Fruit fly (Drosophila melanogaster) whole organism, embryonic: ENCODE measurements around the gene Psf3.

Experiments
- Aef1 ChIP-seq: fragments of 200-800 bp; sonication (Bioruptor generic); IDR thresholded peaks from 3 replicates; pipeline ENCODE4 v1.3.6; 2022; ENCODE audit warnings: missing biosample characterization, missing genetic modification characterization
- B-H1 ChIP-seq: fragments of 200-800 bp; sonication (Bioruptor generic); IDR thresholded peaks from 3 replicates; pipeline ENCODE4 v1.3.6; 2022; ENCODE audit warnings: missing biosample characterization, missing genetic modification characterization
- CG10147 ChIP-seq: fragments of 200-800 bp; sonication (Bioruptor generic); optimal IDR thresholded peaks from 2 replicates; lab custom pipeline; 2019; ENCODE audit warnings: missing biosample characterization, mild to moderate bottlenecking, missing genetic modification characterization, moderate library complexity
- CG14667 ChIP-seq: fragments of 200-800 bp; sonication (Bioruptor generic); IDR thresholded peaks from 2 replicates; pipeline ENCODE4 v1.3.6; 2022; ENCODE audit warnings: missing biosample characterization, missing genetic modification characterization
- CG15601 ChIP-seq: fragments of 200-800 bp; sonication (Bioruptor generic); optimal IDR thresholded peaks from 3 replicates; lab custom pipeline; 2019; ENCODE audit warnings: missing biosample characterization, mild to moderate bottlenecking, missing genetic modification characterization, moderate library complexity
- CG16863 ChIP-seq: fragments of 200-800 bp; sonication (Bioruptor generic); optimal IDR thresholded peaks from 3 replicates; lab custom pipeline; 2016; ENCODE audit warnings: missing biosample characterization, missing genetic modification characterization
- CG17912 ChIP-seq: fragments of 200-800 bp; sonication (Bioruptor generic); optimal IDR thresholded peaks from 2 replicates; lab custom pipeline; 2018; ENCODE audit warnings: missing biosample characterization, mild to moderate bottlenecking, missing genetic modification characterization
- CG18599 ChIP-seq: fragments of 200-800 bp; sonication (Bioruptor generic); optimal IDR thresholded peaks from 3 replicates; lab custom pipeline; 2017; ENCODE audit warnings: missing biosample characterization, missing genetic modification characterization, mild to moderate bottlenecking, moderate library complexity, missing genetic modification reagents
- CG2202 ChIP-seq: fragments of 200-800 bp; sonication (Bioruptor generic); optimal IDR thresholded peaks from 2 replicates; lab custom pipeline; 2018; ENCODE audit warnings: missing biosample characterization, mild to moderate bottlenecking, missing genetic modification characterization
- CG4404 ChIP-seq: fragments of 200-800 bp; sonication (Bioruptor generic); IDR thresholded peaks from 2 replicates; pipeline ENCODE4 v1.3.6; 2022; ENCODE audit warnings: missing biosample characterization, missing genetic modification characterization
- CG5245 ChIP-seq: fragments of 200-800 bp; sonication (Bioruptor generic); optimal IDR thresholded peaks from 3 replicates; lab custom pipeline; 2016; ENCODE audit warnings: missing biosample characterization, missing genetic modification characterization
- CG7556 ChIP-seq: fragments of 200-800 bp; sonication (Bioruptor generic); optimal IDR thresholded peaks from 2 replicates; lab custom pipeline; 2017; ENCODE audit warnings: missing biosample characterization, mild to moderate bottlenecking, missing genetic modification characterization
- CG7786 ChIP-seq: fragments of 200-800 bp; sonication (Bioruptor generic); optimal IDR thresholded peaks from 2 replicates; lab custom pipeline; 2016; ENCODE audit warnings: missing biosample characterization, missing genetic modification characterization
- CG7963 ChIP-seq: fragments of 200-800 bp; sonication (Bioruptor generic); IDR thresholded peaks from 3 replicates; pipeline ENCODE4 v1.3.6; 2022; ENCODE audit warnings: missing biosample characterization, missing genetic modification characterization; ENCODE audit not compliant: partially characterized antibody
- CG8924 ChIP-seq: fragments of 200-800 bp; optimal IDR thresholded peaks from 3 replicates; lab custom pipeline; 2019; ENCODE audit warnings: missing biosample characterization, mild to moderate bottlenecking, missing genetic modification characterization, moderate library complexity
- CG9797 ChIP-seq: fragments of 200-800 bp; sonication (Bioruptor generic); optimal IDR thresholded peaks from 3 replicates; lab custom pipeline; 2018; ENCODE audit warnings: missing biosample characterization, mild to moderate bottlenecking, missing genetic modification characterization
- CoRest ChIP-seq: fragments of 200-800 bp; sonication (Bioruptor generic); optimal IDR thresholded peaks from 3 replicates; lab custom pipeline; 2018; ENCODE audit warnings: missing biosample characterization, mild to moderate bottlenecking, missing genetic modification characterization, moderate library complexity
- D ChIP-seq, 2 experiments: fragments of 200-800 bp in 1 of 2; fragments of >200 bp in 1 of 2; sonication (Bioruptor generic) in 1 of 2; optimal IDR thresholded peaks; 2 replicates in 1 of 2; 3 replicates in 1 of 2; lab custom pipeline; 2017; ENCODE audit warnings: mild to moderate bottlenecking in 1 of 2, missing biosample characterization in 1 of 2, missing genetic modification characterization in 1 of 2, missing genetic modification reagents in 1 of 2
- Dad ChIP-seq: fragments of 200-800 bp; sonication (Bioruptor generic); optimal IDR thresholded peaks from 3 replicates; lab custom pipeline; 2016; ENCODE audit warnings: missing biosample characterization, missing genetic modification characterization
- Dfd ChIP-seq, 2 experiments: fragments of >200 bp; optimal IDR thresholded peaks; 2 replicates each; lab custom pipeline; 2017; ENCODE audit warnings: missing biosample characterization in 2 of 2, missing genetic modification characterization in 2 of 2
- H15 ChIP-seq: fragments of 200-800 bp; sonication (Bioruptor generic); IDR thresholded peaks from 3 replicates; pipeline ENCODE4 v1.3.6; 2022; ENCODE audit warnings: missing biosample characterization, missing genetic modification characterization
- H2.0 ChIP-seq: fragments of 200-800 bp; sonication (Bioruptor generic); IDR thresholded peaks from 2 replicates; pipeline ENCODE4 v1.3.6; 2022; ENCODE audit warnings: missing biosample characterization, missing genetic modification characterization
- Hey ChIP-seq: fragments of 200-800 bp; sonication (Bioruptor generic); optimal IDR thresholded peaks from 3 replicates; lab custom pipeline; 2018; ENCODE audit warnings: missing biosample characterization, mild to moderate bottlenecking, missing genetic modification characterization
- Hr39 ChIP-seq: fragments of >200 bp; optimal IDR thresholded peaks from 2 replicates; lab custom pipeline; 2017
- Hsf ChIP-seq: fragments of 200-800 bp; sonication (Bioruptor generic); optimal IDR thresholded peaks from 3 replicates; lab custom pipeline; 2016; ENCODE audit warnings: missing biosample characterization, missing genetic modification characterization
- Lhr ChIP-seq: fragments of 200-800 bp; sonication (Bioruptor generic); optimal IDR thresholded peaks from 3 replicates; lab custom pipeline; 2017; ENCODE audit warnings: mild to moderate bottlenecking, missing biosample characterization, missing genetic modification reagents, missing genetic modification characterization
- MBD-R2 ChIP-seq: fragments of 200-800 bp; sonication (Bioruptor generic); IDR thresholded peaks from 2 replicates; pipeline ENCODE4 v1.3.6; 2022; ENCODE audit warnings: missing biosample characterization, missing genetic modification characterization
- NC2α ChIP-seq: fragments of 200-800 bp; sonication (Bioruptor generic); optimal IDR thresholded peaks from 2 replicates; lab custom pipeline; 2016; ENCODE audit warnings: missing biosample characterization, missing genetic modification characterization
- Xbp1 ChIP-seq: fragments of 200-800 bp; sonication (Bioruptor generic); optimal IDR thresholded peaks from 3 replicates; lab custom pipeline; 2016; ENCODE audit warnings: missing biosample characterization, mild to moderate bottlenecking, missing genetic modification characterization
- Xrp1 ChIP-seq: fragments of 200-800 bp; sonication (Bioruptor generic); IDR thresholded peaks from 2 replicates; pipeline ENCODE4 v1.3.6; 2022; ENCODE audit warnings: missing biosample characterization, missing genetic modification characterization
- bigmax ChIP-seq: fragments of 200-800 bp; sonication (Bioruptor generic); optimal IDR thresholded peaks from 2 replicates; lab custom pipeline; 2018; ENCODE audit warnings: missing biosample characterization, mild to moderate bottlenecking, missing genetic modification characterization
- cad ChIP-seq: fragments of >200 bp; optimal IDR thresholded peaks from 2 replicates; lab custom pipeline; 2017; ENCODE audit warnings: missing biosample characterization, missing genetic modification characterization
- chif ChIP-seq, 2 experiments: fragments of 200-800 bp; sonication (Bioruptor generic); optimal IDR thresholded peaks; 3 replicates each; lab custom pipeline; 2016; ENCODE audit warnings: missing biosample characterization in 2 of 2, missing genetic modification characterization in 2 of 2
- ci ChIP-seq: fragments of 200-800 bp; sonication (Bioruptor generic); IDR thresholded peaks from 3 replicates; pipeline ENCODE4 v1.3.6; 2022; ENCODE audit warnings: missing biosample characterization, missing genetic modification characterization
- da ChIP-seq: fragments of 200-800 bp; sonication (Bioruptor generic); optimal IDR thresholded peaks from 2 replicates; lab custom pipeline; 2016; ENCODE audit warnings: missing biosample characterization, missing genetic modification characterization
- en ChIP-seq: fragments of 200-800 bp; sonication (Bioruptor generic); optimal IDR thresholded peaks from 2 replicates; lab custom pipeline; 2016; ENCODE audit warnings: missing biosample characterization, missing genetic modification characterization
- grn ChIP-seq: fragments of 200-800 bp; sonication (Bioruptor generic); optimal IDR thresholded peaks from 3 replicates; lab custom pipeline; 2017; ENCODE audit warnings: missing biosample characterization, missing genetic modification characterization
- hkb ChIP-seq, 2 experiments: fragments of 200-800 bp in 1 of 2; fragments of >200 bp in 1 of 2; sonication (Bioruptor generic) in 1 of 2; IDR thresholded peaks in 1 of 2; optimal IDR thresholded peaks in 1 of 2; 2 replicates each; pipeline versions ENCODE4 v1.3.6 to Lab custom; 2017 to 2022; ENCODE audit warnings: missing biosample characterization in 1 of 2, missing genetic modification characterization in 1 of 2
- insv ChIP-seq, 2 experiments: fragments of 200-800 bp; sonication (Bioruptor generic); optimal IDR thresholded peaks; 3 replicates each; lab custom pipeline; 2016 to 2018; ENCODE audit warnings: missing biosample characterization in 2 of 2, missing genetic modification characterization in 2 of 2
- lbe ChIP-seq: fragments of 200-800 bp; sonication (Bioruptor generic); optimal IDR thresholded peaks from 2 replicates; lab custom pipeline; 2016; ENCODE audit warnings: missing biosample characterization, mild to moderate bottlenecking, missing genetic modification characterization
- lov ChIP-seq, 2 experiments: fragments of 200-800 bp in 1 of 2; fragments of >200 bp in 1 of 2; sonication (Bioruptor generic) in 1 of 2; IDR thresholded peaks in 1 of 2; optimal IDR thresholded peaks in 1 of 2; 2 replicates in 1 of 2; 3 replicates in 1 of 2; pipeline versions ENCODE4 v1.3.6 to Lab custom; 2017 to 2022; ENCODE audit warnings: missing biosample characterization in 1 of 2, missing genetic modification characterization in 1 of 2
- nau ChIP-seq: fragments of 200-800 bp; sonication (Bioruptor generic); optimal IDR thresholded peaks from 3 replicates; lab custom pipeline; 2017; ENCODE audit warnings: missing biosample characterization, mild to moderate bottlenecking, missing genetic modification characterization, missing genetic modification reagents
- pnt ChIP-seq: fragments of 200-800 bp; sonication (Bioruptor generic); optimal IDR thresholded peaks from 3 replicates; lab custom pipeline; 2016; ENCODE audit warnings: missing biosample characterization, missing genetic modification characterization
- pzg ChIP-seq: fragments of 200-800 bp; sonication (Bioruptor generic); optimal IDR thresholded peaks from 3 replicates; lab custom pipeline; 2018; ENCODE audit warnings: missing biosample characterization, mild to moderate bottlenecking, missing genetic modification characterization, moderate library complexity
- sens ChIP-seq: fragments of 200-800 bp; sonication (Bioruptor generic); peaks from one replicate; lab custom pipeline; 2016; ENCODE audit warnings: missing biosample characterization, missing genetic modification characterization
- slou ChIP-seq: fragments of 200-800 bp; sonication (Bioruptor generic); optimal IDR thresholded peaks from 3 replicates; lab custom pipeline; 2016; ENCODE audit warnings: missing biosample characterization, missing genetic modification characterization
- sqz ChIP-seq: fragments of 200-800 bp; sonication (Bioruptor generic); optimal IDR thresholded peaks from 3 replicates; lab custom pipeline; 2018; ENCODE audit warnings: missing biosample characterization, mild to moderate bottlenecking, missing genetic modification characterization
- stwl ChIP-seq: fragments of 200-800 bp; sonication (Bioruptor generic); optimal IDR thresholded peaks from 3 replicates; lab custom pipeline; 2018; ENCODE audit warnings: missing biosample characterization, mild to moderate bottlenecking, missing genetic modification characterization, moderate library complexity
- unc-4 ChIP-seq: fragments of 200-800 bp; sonication (Bioruptor generic); IDR thresholded peaks from 2 replicates; pipeline ENCODE4 v1.3.6; 2022; ENCODE audit warnings: missing biosample characterization, missing genetic modification characterization; ENCODE audit not compliant: partially characterized antibody
- zfh1 ChIP-seq: fragments of 200-800 bp; sonication (Bioruptor generic); IDR thresholded peaks from 3 replicates; pipeline ENCODE4 v1.3.6; 2022; ENCODE audit warnings: missing biosample characterization, missing genetic modification characterization

Gene Psf3

dm6 chrX:10387672-10388071 is 2.0 kb upstream of the Psf3 start (continued):
- TF ChIP-seq zfh1 (GFP tag; lab: Robert Waterston, UW) (peak; percentile 57; the same call in 2 of the 3 replicates), Dad (GFP tag; lab: Kevin White, UChicago) (peak; percentile 22), insv (GFP tag; optimal IDR thresholded peaks at IDR 0.05; lab: Kevin White, UChicago) (no peak), D (optimal IDR thresholded peaks at IDR 0.05; lab: Kevin White, UChicago) (no peak), D (GFP tag; optimal IDR thresholded peaks at IDR 0.05; lab: Kevin White, UChicago) (no peak), CG5245 (no peak), grn (GFP tag; lab: Kevin White, UChicago) (no peak), chif (GFP tag; optimal IDR thresholded peaks at IDR 0.05; lab: Kevin White, UChicago) (peak; percentile 31 to 37), CG14667 (GFP tag; lab: Robert Waterston, UW) (peak; percentile 40; the same call in 1 of the 2 replicates), slou (GFP tag; lab: Kevin White, UChicago) (no peak), CG7556 (GFP tag; lab: Kevin White, UChicago) (peak; percentile 6), CG7963 (GFP tag; lab: Robert Waterston, UW) (no peak), pzg (no peak), CG2202 (tag; lab: Kevin White, UChicago) (no peak), CG8924 (no peak), lbe (GFP tag; lab: Kevin White, UChicago) (no peak), CG15601 (tag; lab: Kevin White, UChicago) (no peak), bigmax (GFP tag; lab: Kevin White, UChicago) (no peak), CG7786 (GFP tag; lab: Kevin White, UChicago) (peak; percentile 43), CG4404 (0 out of 2 replicates have a peak, but pooled peaks have one; percentile 29), Hr39 (lab: Kevin White, UChicago) (no peak), lov (optimal IDR thresholded peaks at IDR 0.05; lab: Kevin White, UChicago) (no peak), lov (GFP tag; IDR thresholded peaks at IDR 0.05; lab: Robert Waterston, UW) (no peak), CG16863 (GFP tag; lab: Kevin White, UChicago) (no peak), CoRest (tag; lab: Kevin White, UChicago) (peak; percentile 25), H2.0 (GFP tag; lab: Robert Waterston, UW) (peak; percentile 35), MBD-R2 (GFP tag; lab: Robert Waterston, UW) (peak; percentile 35; the same call in 1 of the 2 replicates), unc-4 (GFP tag; lab: Robert Waterston, UW) (no peak), stwl (tag; lab: Kevin White, UChicago) (no peak), sqz (GFP tag; lab: Kevin White, UChicago) (no peak), B-H1 (no peak), nau (GFP tag; lab: Kevin White, UChicago) (no peak), sens (GFP tag; lab: Kevin White, UChicago) (peak; percentile 70), hkb (optimal IDR thresholded peaks at IDR 0.05; lab: Kevin White, UChicago) (no peak), hkb (GFP tag; IDR thresholded peaks at IDR 0.05; lab: Robert Waterston, UW) (peak; percentile 48), CG9797 (GFP tag; lab: Kevin White, UChicago) (no peak), da (GFP tag; lab: Kevin White, UChicago) (no peak), Hsf (GFP tag; lab: Kevin White, UChicago) (peak; percentile 45), H15 (GFP tag; lab: Robert Waterston, UW) (no peak), Lhr (GFP tag; lab: Kevin White, UChicago) (no peak), en (GFP tag; lab: Kevin White, UChicago) (no peak), Dfd (GFP tag; optimal IDR thresholded peaks at IDR 0.05; lab: Kevin White, UChicago) (no peak), cad (no peak), Hey (tag; lab: Kevin White, UChicago) (no peak), ci (GFP tag; lab: Robert Waterston, UW) (peak; percentile 61; the same call in 2 of the 3 replicates), pnt (GFP tag; lab: Kevin White, UChicago) (peak; percentile 34), NC2α (GFP tag; lab: Kevin White, UChicago) (no peak), CG17912 (GFP tag; lab: Kevin White, UChicago) (no peak), Xbp1 (GFP tag; lab: Kevin White, UChicago) (peak; percentile 33), CG18599 (GFP tag; lab: Kevin White, UChicago) (peak; percentile 72), Xrp1 (GFP tag; lab: Robert Waterston, UW) (peak; percentile 24; the same call in 1 of the 2 replicates), CG10147 (no peak), Aef1 (GFP tag; lab: Robert Waterston, UW) (peak; percentile 34; the same call in 1 of the 3 replicates)
